Fruit fly (Drosophila melanogaster) whole organism, prepupa: ENCODE measurements around the gene HLH3B.

Experiments
- Blimp-1 ChIP-seq: fragments of 200-800 bp; sonication (Bioruptor generic); optimal IDR thresholded peaks from 3 replicates; lab custom pipeline; 2017; ENCODE audit warnings: missing biosample characterization, missing genetic modification characterization, mild to moderate bottlenecking, moderate library complexity, missing genetic modification reagents
- CG10631 ChIP-seq: fragments of 200-800 bp; sonication (Bioruptor generic); optimal IDR thresholded peaks from 2 replicates; lab custom pipeline; 2016; ENCODE audit warnings: missing biosample characterization, missing genetic modification characterization
- CG10669 ChIP-seq: fragments of 200-800 bp; sonication (Bioruptor generic); optimal IDR thresholded peaks from 3 replicates; lab custom pipeline; 2018; ENCODE audit warnings: missing biosample characterization, mild to moderate bottlenecking, missing genetic modification characterization, moderate library complexity
- CG11294 ChIP-seq: fragments of 200-800 bp; sonication (Bioruptor generic); IDR thresholded peaks from 2 replicates; pipeline ENCODE4 v1.3.6; 2022; ENCODE audit warnings: missing biosample characterization, missing genetic modification characterization
- CG11902 ChIP-seq: fragments of 200-800 bp; sonication (Bioruptor generic); optimal IDR thresholded peaks from 3 replicates; lab custom pipeline; 2016; ENCODE audit warnings: missing biosample characterization, missing genetic modification characterization
- CG15336 ChIP-seq: fragments of 200-800 bp; sonication (Bioruptor generic); IDR thresholded peaks from 2 replicates; pipeline ENCODE4 v1.3.6; 2022; ENCODE audit warnings: missing biosample characterization, missing genetic modification characterization
- CG1621 ChIP-seq: fragments of 200-800 bp; sonication (Bioruptor generic); optimal IDR thresholded peaks from 3 replicates; lab custom pipeline; 2018; ENCODE audit warnings: missing biosample characterization, mild to moderate bottlenecking, missing genetic modification characterization
- CG3032 ChIP-seq: fragments of 200-800 bp; optimal IDR thresholded peaks from 2 replicates; lab custom pipeline; 2019; ENCODE audit warnings: missing biosample characterization, mild to moderate bottlenecking, missing genetic modification characterization, moderate library complexity
- CG31627 ChIP-seq: fragments of 200-800 bp; sonication (Bioruptor generic); optimal IDR thresholded peaks from 3 replicates; lab custom pipeline; 2016; ENCODE audit warnings: missing biosample characterization, missing genetic modification characterization
- CG32006 ChIP-seq: fragments of 200-800 bp; sonication (Bioruptor generic); optimal IDR thresholded peaks from 3 replicates; lab custom pipeline; 2017; ENCODE audit warnings: missing biosample characterization, mild to moderate bottlenecking, missing genetic modification characterization
- CG34406 ChIP-seq: fragments of 200-800 bp; sonication (Bioruptor generic); optimal IDR thresholded peaks from 3 replicates; lab custom pipeline; 2016; ENCODE audit warnings: missing biosample characterization, missing genetic modification characterization
- CG3919 ChIP-seq: fragments of 200-800 bp; sonication (Bioruptor generic); optimal IDR thresholded peaks from 3 replicates; lab custom pipeline; 2016; ENCODE audit warnings: missing biosample characterization, missing genetic modification characterization
- CG6163 ChIP-seq: fragments of 200-800 bp; sonication (Bioruptor generic); IDR thresholded peaks from 3 replicates; pipeline ENCODE4 v1.3.6; 2022; ENCODE audit warnings: missing biosample characterization, missing genetic modification characterization
- CG6276 ChIP-seq: fragments of 200-800 bp; sonication (Bioruptor generic); optimal IDR thresholded peaks from 2 replicates; lab custom pipeline; 2017; ENCODE audit warnings: missing biosample characterization, mild to moderate bottlenecking, missing genetic modification characterization
- CG6792 ChIP-seq: fragments of 200-800 bp; sonication (Bioruptor generic); optimal IDR thresholded peaks from 3 replicates; lab custom pipeline; 2016; ENCODE audit warnings: missing biosample characterization, missing genetic modification characterization
- CG6854 ChIP-seq: fragments of 200-800 bp; sonication (Bioruptor generic); optimal IDR thresholded peaks from 2 replicates; lab custom pipeline; 2017; ENCODE audit warnings: missing biosample characterization, mild to moderate bottlenecking, missing genetic modification characterization
- CG7368 ChIP-seq: fragments of 200-800 bp; sonication (Bioruptor generic); optimal IDR thresholded peaks from 3 replicates; lab custom pipeline; 2016; ENCODE audit warnings: missing biosample characterization, missing genetic modification characterization
- CG8119 ChIP-seq: fragments of 200-800 bp; sonication (Bioruptor generic); IDR thresholded peaks from 3 replicates; pipeline ENCODE4 v1.3.6; 2022; ENCODE audit warnings: missing biosample characterization, missing genetic modification characterization
- CG8319 ChIP-seq: fragments of 200-800 bp; sonication (Bioruptor generic); optimal IDR thresholded peaks from 3 replicates; lab custom pipeline; 2016; ENCODE audit warnings: missing biosample characterization, missing genetic modification characterization
- CG8632 ChIP-seq: fragments of 200-800 bp; sonication (Bioruptor generic); optimal IDR thresholded peaks from 3 replicates; lab custom pipeline; 2016; ENCODE audit warnings: missing biosample characterization, missing genetic modification characterization
- Eip75B ChIP-seq: fragments of 200-800 bp; sonication (Bioruptor generic); optimal IDR thresholded peaks from 3 replicates; lab custom pipeline; 2016; ENCODE audit warnings: missing biosample characterization, missing genetic modification characterization
- Eip78C ChIP-seq: fragments of 200-800 bp; sonication (Bioruptor generic); peaks from one replicate; lab custom pipeline; 2016; ENCODE audit warnings: missing biosample characterization, missing genetic modification characterization
- Eip93F ChIP-seq: fragments of 200-800 bp; sonication (Bioruptor generic); optimal IDR thresholded peaks from 2 replicates; lab custom pipeline; 2016; ENCODE audit warnings: missing biosample characterization, mild to moderate bottlenecking, missing genetic modification characterization
- Ets21C ChIP-seq: fragments of 200-800 bp; sonication (Bioruptor generic); optimal IDR thresholded peaks from 3 replicates; lab custom pipeline; 2016; ENCODE audit warnings: missing biosample characterization, missing genetic modification characterization
- Ets96B ChIP-seq: fragments of 200-800 bp; optimal IDR thresholded peaks from 2 replicates; lab custom pipeline; 2019; ENCODE audit warnings: missing biosample characterization, mild to moderate bottlenecking, missing genetic modification characterization, moderate library complexity
- Gug ChIP-seq: fragments of 200-800 bp; sonication (Bioruptor generic); IDR thresholded peaks from 2 replicates; pipeline ENCODE4 v1.3.6; 2022; ENCODE audit warnings: missing biosample characterization, missing genetic modification characterization
- Hr39 ChIP-seq: fragments of 200-800 bp; sonication (Bioruptor generic); optimal IDR thresholded peaks from 2 replicates; lab custom pipeline; 2016; ENCODE audit warnings: missing biosample characterization, missing genetic modification characterization
- Hr4 ChIP-seq: fragments of 200-800 bp; sonication (Bioruptor generic); optimal IDR thresholded peaks from 3 replicates; lab custom pipeline; 2016; ENCODE audit warnings: missing biosample characterization, missing genetic modification characterization
- Lpt ChIP-seq: fragments of 200-800 bp; sonication (Bioruptor generic); optimal IDR thresholded peaks from 3 replicates; lab custom pipeline; 2016; ENCODE audit warnings: missing biosample characterization, missing genetic modification characterization
- Met ChIP-seq: fragments of 200-800 bp; sonication (Bioruptor generic); optimal IDR thresholded peaks from 3 replicates; lab custom pipeline; 2016; ENCODE audit warnings: missing biosample characterization, missing genetic modification characterization
- Smox ChIP-seq: fragments of 200-800 bp; sonication (Bioruptor generic); optimal IDR thresholded peaks from 3 replicates; lab custom pipeline; 2016; ENCODE audit warnings: missing biosample characterization, missing genetic modification characterization
- Sox102F ChIP-seq: fragments of 200-800 bp; sonication (Bioruptor generic); optimal IDR thresholded peaks from 2 replicates; lab custom pipeline; 2016; ENCODE audit warnings: missing biosample characterization, mild to moderate bottlenecking, missing genetic modification characterization
- Sox14 ChIP-seq: fragments of 200-800 bp; sonication (Bioruptor generic); optimal IDR thresholded peaks from 3 replicates; lab custom pipeline; 2016; ENCODE audit warnings: missing biosample characterization, missing genetic modification characterization
- Sox15 ChIP-seq: fragments of 200-800 bp; sonication (Bioruptor generic); optimal IDR thresholded peaks from 3 replicates; lab custom pipeline; 2016; ENCODE audit warnings: missing biosample characterization, missing genetic modification characterization
- achi ChIP-seq: fragments of 200-800 bp; sonication (Bioruptor generic); optimal IDR thresholded peaks from 3 replicates; lab custom pipeline; 2016; ENCODE audit warnings: missing biosample characterization, missing genetic modification characterization
- cyc ChIP-seq: fragments of 200-800 bp; sonication (Bioruptor generic); optimal IDR thresholded peaks from 3 replicates; lab custom pipeline; 2016; ENCODE audit warnings: missing biosample characterization, missing genetic modification characterization
- dac ChIP-seq: fragments of 200-800 bp; sonication (Bioruptor generic); optimal IDR thresholded peaks from 2 replicates; lab custom pipeline; 2017; ENCODE audit warnings: missing biosample characterization, mild to moderate bottlenecking, missing genetic modification characterization
- dsx ChIP-seq: fragments of 200-800 bp; optimal IDR thresholded peaks from 3 replicates; lab custom pipeline; 2019; ENCODE audit warnings: missing biosample characterization, mild to moderate bottlenecking, missing genetic modification characterization, moderate library complexity; ENCODE audit not compliant: poor library complexity, severe bottlenecking
- esn ChIP-seq: fragments of 200-800 bp; sonication (Bioruptor generic); optimal IDR thresholded peaks from 2 replicates; lab custom pipeline; 2016; ENCODE audit warnings: missing biosample characterization, mild to moderate bottlenecking, missing genetic modification characterization, moderate library complexity
- fd59A ChIP-seq: fragments of 200-800 bp; sonication (Bioruptor generic); optimal IDR thresholded peaks from 2 replicates; lab custom pipeline; 2017; ENCODE audit warnings: missing biosample characterization, mild to moderate bottlenecking, missing genetic modification characterization, missing genetic modification reagents
- fd85E ChIP-seq: fragments of 200-800 bp; sonication (Bioruptor generic); optimal IDR thresholded peaks from 3 replicates; lab custom pipeline; 2016; ENCODE audit warnings: missing biosample characterization, missing genetic modification characterization
- fkh ChIP-seq: fragments of 200-800 bp; sonication (Bioruptor generic); optimal IDR thresholded peaks from 3 replicates; lab custom pipeline; 2017; ENCODE audit warnings: missing biosample characterization, mild to moderate bottlenecking, missing genetic modification characterization, moderate library complexity
- lz ChIP-seq: fragments of 200-800 bp; sonication (Bioruptor generic); optimal IDR thresholded peaks from 3 replicates; lab custom pipeline; 2016; ENCODE audit warnings: missing biosample characterization, missing genetic modification characterization
- net ChIP-seq: fragments of 200-800 bp; sonication (Bioruptor generic); optimal IDR thresholded peaks from 3 replicates; lab custom pipeline; 2016; ENCODE audit warnings: missing biosample characterization, missing genetic modification characterization
- pdm3 ChIP-seq: fragments of 200-800 bp; sonication (Bioruptor generic); optimal IDR thresholded peaks from 3 replicates; lab custom pipeline; 2016; ENCODE audit warnings: missing biosample characterization, missing genetic modification characterization
- salr ChIP-seq, 2 experiments: fragments of 200-800 bp; sonication (Bioruptor generic); optimal IDR thresholded peaks; 3 replicates each; lab custom pipeline; 2016 to 2018; ENCODE audit warnings: missing biosample characterization in 2 of 2, missing genetic modification characterization in 2 of 2, mild to moderate bottlenecking in 1 of 2
- svp ChIP-seq: fragments of 200-800 bp; sonication (Bioruptor generic); peaks from one replicate; lab custom pipeline; 2016; ENCODE audit warnings: missing biosample characterization, missing genetic modification characterization
- topi ChIP-seq: fragments of 200-800 bp; sonication (Bioruptor generic); optimal IDR thresholded peaks from 3 replicates; lab custom pipeline; 2016; ENCODE audit warnings: missing biosample characterization, missing genetic modification characterization
- vri ChIP-seq: fragments of 200-800 bp; sonication (Bioruptor generic); optimal IDR thresholded peaks from 3 replicates; lab custom pipeline; 2016; ENCODE audit warnings: missing biosample characterization, mild to moderate bottlenecking, missing genetic modification characterization

Gene HLH3B

dm6 chrX:2713776-2714175 is 32.3 kb upstream of the HLH3B start, which contains the start of the genes CG2685 and CG2694:
Gene CG2685, minus strand, starts transcription at chrX:2713960.
Gene CG2694, plus strand, starts transcription at chrX:2714079.
- no peak for TF ChIP-seq achi (GFP tag; lab: Kevin White, UChicago)
- TF ChIP-seq fd59A (GFP tag; lab: Kevin White, UChicago): no peak
- TF ChIP-seq Eip78C (GFP tag; lab: Kevin White, UChicago): peak; percentile 21
- TF ChIP-seq cyc: no peak
- peak; percentile 15 for TF ChIP-seq esn (GFP tag; lab: Kevin White, UChicago)

dm6 chrX:2708156-2708734 is 26.7 kb upstream of the HLH3B start, which contains the start of gene CG2681:
Gene CG2681, plus strand, starts transcription at chrX:2708684.
- TF ChIP-seq lz (GFP tag; lab: Kevin White, UChicago): peak; percentile 20
- no peak for TF ChIP-seq dac (GFP tag; lab: Kevin White, UChicago)
- no peak for TF ChIP-seq Lpt (GFP tag; lab: Kevin White, UChicago)
- no peak for TF ChIP-seq Sox15
- peak; percentile 38; the same call in 1 of the 2 replicates for TF ChIP-seq Gug (GFP tag; lab: Robert Waterston, UW)
- peak; percentile 33; the same call in 1 of the 2 replicates for TF ChIP-seq CG15336
- no peak for TF ChIP-seq Smox (GFP tag; lab: Kevin White, UChicago)
- peak; percentile 22 for TF ChIP-seq CG31627 (GFP tag; lab: Kevin White, UChicago)
- TF ChIP-seq CG8632 (GFP tag; lab: Kevin White, UChicago): no peak
- no peak for TF ChIP-seq vri
- no peak for TF ChIP-seq dsx
- no peak for TF ChIP-seq fd85E (GFP tag; lab: Kevin White, UChicago)
- TF ChIP-seq CG3032 (tag; lab: Kevin White, UChicago): no peak
- no peak for TF ChIP-seq Blimp-1
- TF ChIP-seq CG34406: no peak
- no peak for TF ChIP-seq svp (GFP tag; lab: Kevin White, UChicago)
- TF ChIP-seq CG7368 (GFP tag; lab: Kevin White, UChicago): peak; percentile 37
- TF ChIP-seq Met: no peak
- no peak for TF ChIP-seq net (GFP tag; lab: Kevin White, UChicago)
- TF ChIP-seq CG11294 (GFP tag; lab: Robert Waterston, UW): peak; percentile 46
- no peak for TF ChIP-seq CG8319
- TF ChIP-seq Eip93F (GFP tag; lab: Kevin White, UChicago): no peak
- TF ChIP-seq CG8119 (GFP tag; lab: Robert Waterston, UW): no peak
- TF ChIP-seq CG6792 (GFP tag; lab: Kevin White, UChicago): peak; percentile 2
- TF ChIP-seq Sox102F (GFP tag; lab: Kevin White, UChicago): no peak
- TF ChIP-seq Ets21C (GFP tag; lab: Kevin White, UChicago): no peak
- no peak for TF ChIP-seq CG6854
- peak; percentile 71 for TF ChIP-seq CG6163 (GFP tag; lab: Robert Waterston, UW)
- no peak for TF ChIP-seq CG1621 (tag; lab: Kevin White, UChicago)
- TF ChIP-seq Hr39: peak; percentile 49
- TF ChIP-seq CG3919 (GFP tag; lab: Kevin White, UChicago): no peak
- TF ChIP-seq CG11902 (GFP tag; lab: Kevin White, UChicago): no peak
- no peak for TF ChIP-seq achi (GFP tag; lab: Kevin White, UChicago)
- TF ChIP-seq topi (GFP tag; lab: Kevin White, UChicago): peak; percentile 18
- no peak for TF ChIP-seq CG10669 (GFP tag; lab: Kevin White, UChicago)
- no peak for TF ChIP-seq CG6276 (GFP tag; lab: Kevin White, UChicago)
- peak; percentile 34 for TF ChIP-seq Sox14 (GFP tag; lab: Kevin White, UChicago)
- TF ChIP-seq Hr4 (GFP tag; lab: Kevin White, UChicago): no peak
- no peak for TF ChIP-seq fkh (GFP tag; lab: Kevin White, UChicago)
- no peak for TF ChIP-seq salr (GFP tag; optimal IDR thresholded peaks at IDR 0.05; lab: Kevin White, UChicago)
- no peak for TF ChIP-seq CG10631 (GFP tag; lab: Kevin White, UChicago)
- TF ChIP-seq fd59A (GFP tag; lab: Kevin White, UChicago): no peak
- no peak for TF ChIP-seq Eip75B
- TF ChIP-seq pdm3: no peak
- no peak for TF ChIP-seq Ets96B (tag; lab: Kevin White, UChicago)
- peak; percentile 16 for TF ChIP-seq cyc
- TF ChIP-seq esn (GFP tag; lab: Kevin White, UChicago): peak; percentile 7
- TF ChIP-seq Eip78C (GFP tag; lab: Kevin White, UChicago): peak; percentile 57
- TF ChIP-seq CG32006 (GFP tag; lab: Kevin White, UChicago): no peak
